Worm (Caenorhabditis elegans) whole organism, L4 larva: ENCODE results near the gene otpl-6.

ENCODE experiments used
- hif-1 ChIP-seq, 2 experiments: sonication (generic microtip); optimal IDR thresholded peaks; 2 replicates each; lab custom pipeline; 2016 to 2017; ENCODE audit warnings: missing compliant biosample characterization in 2 of 2, missing genetic modification characterization in 2 of 2, missing genetic modification reagents in 2 of 2, missing genotype in 2 of 2, mild to moderate bottlenecking in 1 of 2
- lsy-2 ChIP-seq, 2 experiments: fragments of 150-350 bp in 1 of 2; sonication (generic microtip) in 1 of 2; optimal IDR thresholded peaks; 2 replicates each; lab custom pipeline; 2014 to 2017; ENCODE audit warnings: missing biosample characterization in 2 of 2, missing genetic modification characterization in 2 of 2
- rbr-2 ChIP-seq: sonication (generic microtip); optimal IDR thresholded peaks from 2 replicates; lab custom pipeline; 2016; ENCODE audit warnings: missing genotype, missing genetic modification characterization, missing compliant biosample characterization
- snpc-1.2 ChIP-seq: fragments of 200-800 bp; sonication (Bioruptor generic); IDR thresholded peaks from 2 replicates; pipeline ENCODE4 v1.3.6; 2022; ENCODE audit warnings: missing genetic modification reagents, missing genetic modification characterization, missing compliant biosample characterization
- snpc-4 ChIP-seq: fragments of 150-350 bp; optimal IDR thresholded peaks from 2 replicates; lab custom pipeline; 2014; ENCODE audit warnings: missing biosample characterization, missing genetic modification characterization
- zag-1 ChIP-seq: fragments of 150-350 bp; optimal IDR thresholded peaks from 2 replicates; lab custom pipeline; 2014; ENCODE audit warnings: missing biosample characterization, missing genetic modification characterization
- ztf-11 ChIP-seq: fragments of 150-350 bp; optimal IDR thresholded peaks from 2 replicates; lab custom pipeline; 2014; ENCODE audit warnings: missing biosample characterization, missing genetic modification characterization

- TF ChIP-seq zag-1 (tag; lab: Kevin White, UChicago): no peak
- no peak for TF ChIP-seq ztf-11
- TF ChIP-seq snpc-4 (tag; lab: Kevin White, UChicago): no peak
- no peak for TF ChIP-seq hif-1 (tag; optimal IDR thresholded peaks at IDR 0.05; lab: Kevin White, UChicago)
- no peak for TF ChIP-seq rbr-2 (tag; lab: Kevin White, UChicago)
- no peak for TF ChIP-seq lsy-2 (tag; optimal IDR thresholded peaks at IDR 0.05; lab: Kevin White, UChicago)
- no peak for TF ChIP-seq snpc-1.2 (GFP tag; lab: Robert Waterston, UW)
Observed at ce11 chrV:8513361-8513760, 12.5 kb upstream of the otpl-6 start, which contains the start of gene F45F2.9.
